Fruit fly (Drosophila melanogaster): ENCODE measurements around the gene moi.
A peak's percentile ranks its signal among the peaks of the same experiment; 100 is the strongest.

Gene moi

DNA sequence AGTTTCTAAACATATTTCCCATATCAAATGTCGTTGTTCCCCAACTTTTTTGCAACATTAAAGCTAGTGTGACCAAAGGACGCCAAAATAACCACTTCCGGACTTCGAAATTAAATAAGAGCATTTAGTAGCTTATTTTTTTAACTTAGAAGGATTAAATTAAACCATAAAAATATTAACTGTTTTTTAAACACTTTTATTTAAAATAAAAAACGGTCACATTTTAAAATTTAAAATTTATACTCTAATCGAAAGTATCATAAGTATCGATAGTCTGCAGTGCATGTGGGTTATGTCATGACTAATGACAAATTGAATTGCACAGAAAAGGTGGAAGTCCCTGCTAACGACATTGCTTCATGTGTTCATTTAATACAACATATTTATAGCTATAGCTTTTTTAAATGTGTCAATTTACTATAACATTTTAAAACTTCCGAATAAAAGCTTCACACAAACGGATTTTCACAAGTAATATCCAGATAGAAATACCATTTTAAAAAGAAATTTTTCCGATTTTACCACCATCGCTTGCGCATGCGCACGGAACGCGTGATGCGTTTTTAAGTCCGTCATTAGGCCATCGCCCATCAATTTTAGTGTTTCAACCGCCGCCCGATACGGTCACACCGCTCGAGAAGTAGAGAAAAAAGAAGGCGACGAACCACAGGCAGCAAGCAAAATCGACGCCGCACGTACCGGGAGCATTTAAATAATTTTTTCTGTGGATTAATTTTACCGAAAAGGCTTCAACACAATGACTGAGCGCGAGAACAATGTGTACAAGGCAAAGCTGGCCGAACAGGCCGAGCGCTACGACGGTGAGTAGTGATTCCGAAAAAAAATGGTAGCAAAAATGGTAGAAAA, 13.0 kb upstream of the moi start, which contains the start of the genes CG7156 and 14-3-3epsilon (continued):
- TF ChIP-seq CG16815 (GFP tag; optimal IDR thresholded peaks at IDR 0.05) (peak; percentile 9), Doc3 (GFP tag; IDR thresholded peaks at IDR 0.05; ENCODE audit: partially characterized antibody) (no peak), jumu (GFP tag; optimal IDR thresholded peaks at IDR 0.05) (peak; percentile 2), NC2α (GFP tag; optimal IDR thresholded peaks at IDR 0.05) (peak; percentile 3), CG10366 (GFP tag; IDR thresholded peaks at IDR 0.05) (peak; percentile 32; the same call in 1 of the 2 replicates), Sox102F (GFP tag; optimal IDR thresholded peaks at IDR 0.05) (no peak), CG11093 (GFP tag; IDR thresholded peaks at IDR 0.05) (no peak), Oli (tag; optimal IDR thresholded peaks at IDR 0.05) (peak; percentile 8), disco-r (GFP tag; optimal IDR thresholded peaks at IDR 0.05) (no peak), CG17568 (GFP tag; optimal IDR thresholded peaks at IDR 0.05) (peak; percentile 66), Dfd (GFP tag; optimal IDR thresholded peaks at IDR 0.05) (no peak), tup (GFP tag; optimal IDR thresholded peaks at IDR 0.05) (no peak), insv (GFP tag; optimal IDR thresholded peaks at IDR 0.05) (peak in 1 of 2 experiments; percentile 21), Hr39 (optimal IDR thresholded peaks at IDR 0.05) (no peak), CG7372 (GFP tag; IDR thresholded peaks at IDR 0.05) (no peak), CG8924 (tag; optimal IDR thresholded peaks at IDR 0.05) (peak; percentile 30), H2.0 (GFP tag; IDR thresholded peaks at IDR 0.05) (0 out of 2 replicates have a peak, but pooled peaks have one; percentile 24), ci (GFP tag; IDR thresholded peaks at IDR 0.05) (peak; percentile 72), CG17912 (GFP tag; optimal IDR thresholded peaks at IDR 0.05) (no peak), dmrt99B (tag; optimal IDR thresholded peaks at IDR 0.05) (no peak), CG15269 (tag; optimal IDR thresholded peaks at IDR 0.05) (no peak), eve (GFP tag; optimal IDR thresholded peaks at IDR 0.05) (no peak), phol (tag; optimal IDR thresholded peaks at IDR 0.05) (peak; percentile 82), CG30431 (GFP tag; optimal IDR thresholded peaks at IDR 0.05) (no peak), CG30020 (tag; optimal IDR thresholded peaks at IDR 0.05) (peak; percentile 50), CG3847 (GFP tag; IDR thresholded peaks at IDR 0.05) (no peak), wek (GFP tag; optimal IDR thresholded peaks at IDR 0.05) (peak; percentile 38), CG18764 (GFP tag; optimal IDR thresholded peaks at IDR 0.05) (peak; percentile 37), CG7745 (tag; optimal IDR thresholded peaks at IDR 0.05) (no peak), Asciz (GFP tag; optimal IDR thresholded peaks at IDR 0.05) (no peak), CG32772 (GFP tag; IDR thresholded peaks at IDR 0.05) (0 out of 2 replicates have a peak, but pooled peaks have one; percentile 25), CG17612 (GFP tag; IDR thresholded peaks at IDR 0.05) (no peak), Atf6 (GFP tag; IDR thresholded peaks at IDR 0.05) (no peak; the same call in 1 of the 2 replicates), CG4360 (GFP tag; IDR thresholded peaks at IDR 0.05) (0 out of 2 replicates have a peak, but pooled peaks have one; percentile 24), CG12769 (tag; optimal IDR thresholded peaks at IDR 0.05) (no peak), sug (tag; optimal IDR thresholded peaks at IDR 0.05) (peak; percentile 22), CG4282 (GFP tag; optimal IDR thresholded peaks at IDR 0.05) (peak; percentile 9), Lhr (GFP tag; optimal IDR thresholded peaks at IDR 0.05) (peak; percentile 92), CG17328 (GFP tag; IDR thresholded peaks at IDR 0.05) (peak; percentile 69), Sin3A (optimal IDR thresholded peaks at IDR 0.05) (peak; percentile 98), CG11695 (GFP tag; IDR thresholded peaks at IDR 0.05) (no peak), cad (GFP tag; optimal IDR thresholded peaks at IDR 0.05) (no peak), CG8944 (GFP tag; optimal IDR thresholded peaks at IDR 0.05) (no peak), CG7271 (tag; optimal IDR thresholded peaks at IDR 0.05) (peak; percentile 57), pnt (GFP tag; optimal IDR thresholded peaks at IDR 0.05) (no peak), sim (GFP tag; IDR thresholded peaks at IDR 0.05) (0 out of 2 replicates have a peak, but pooled peaks have one; percentile 23), Trl (optimal IDR thresholded peaks at IDR 0.05) (no peak), Trl (GFP tag; optimal IDR thresholded peaks at IDR 0.05) (peak; percentile 10), oc (tag; optimal IDR thresholded peaks at IDR 0.05) (peak; percentile 8), lola (GFP tag; optimal IDR thresholded peaks at IDR 0.05) (peak in 1 of 3 experiments; percentile 57)

All from whole organism, embryonic.